Fruit fly (Drosophila melanogaster): ENCODE results near the gene futsch.

Gene futsch

dm6 chrX:1398455-1399055 is 10.3 kb upstream of the futsch start (continued):
- peak; percentile 58 for TF ChIP-seq Rx (GFP tag; IDR thresholded peaks at IDR 0.05)
- 0 out of 3 replicates have a peak, but pooled peaks have one; percentile 36 for TF ChIP-seq so (GFP tag; IDR thresholded peaks at IDR 0.05)
- no peak for TF ChIP-seq Mad (GFP tag; optimal IDR thresholded peaks at IDR 0.05)
- TF ChIP-seq CG2202 (tag; optimal IDR thresholded peaks at IDR 0.05) = no peak
- TF ChIP-seq amos (GFP tag; IDR thresholded peaks at IDR 0.05; ENCODE audit: partially characterized antibody) = no peak
- 0 out of 2 replicates have a peak, but pooled peaks have one; percentile 44 for TF ChIP-seq CG11085 (GFP tag; IDR thresholded peaks at IDR 0.05)
- TF ChIP-seq CG9797 (GFP tag; optimal IDR thresholded peaks at IDR 0.05) = no peak
- no peak for TF ChIP-seq HLHmδ (GFP tag; optimal IDR thresholded peaks at IDR 0.05)
- no peak for TF ChIP-seq bigmax (GFP tag; optimal IDR thresholded peaks at IDR 0.05)
- peak; percentile 26; the same call in 1 of the 2 replicates for TF ChIP-seq ham (GFP tag; IDR thresholded peaks at IDR 0.05)
- TF ChIP-seq sens (GFP tag) = peak; percentile 85
- no peak for TF ChIP-seq hth (optimal IDR thresholded peaks at IDR 0.05)
- TF ChIP-seq Elba2 (GFP tag; optimal IDR thresholded peaks at IDR 0.05) = no peak
- TF ChIP-seq Poxn (GFP tag; IDR thresholded peaks at IDR 0.05) = 0 out of 2 replicates have a peak, but pooled peaks have one; percentile 29
- no peak for TF ChIP-seq CG17186 (GFP tag; optimal IDR thresholded peaks at IDR 0.05)
- no peak for TF ChIP-seq CG3995 (GFP tag; optimal IDR thresholded peaks at IDR 0.05)

DNA sequence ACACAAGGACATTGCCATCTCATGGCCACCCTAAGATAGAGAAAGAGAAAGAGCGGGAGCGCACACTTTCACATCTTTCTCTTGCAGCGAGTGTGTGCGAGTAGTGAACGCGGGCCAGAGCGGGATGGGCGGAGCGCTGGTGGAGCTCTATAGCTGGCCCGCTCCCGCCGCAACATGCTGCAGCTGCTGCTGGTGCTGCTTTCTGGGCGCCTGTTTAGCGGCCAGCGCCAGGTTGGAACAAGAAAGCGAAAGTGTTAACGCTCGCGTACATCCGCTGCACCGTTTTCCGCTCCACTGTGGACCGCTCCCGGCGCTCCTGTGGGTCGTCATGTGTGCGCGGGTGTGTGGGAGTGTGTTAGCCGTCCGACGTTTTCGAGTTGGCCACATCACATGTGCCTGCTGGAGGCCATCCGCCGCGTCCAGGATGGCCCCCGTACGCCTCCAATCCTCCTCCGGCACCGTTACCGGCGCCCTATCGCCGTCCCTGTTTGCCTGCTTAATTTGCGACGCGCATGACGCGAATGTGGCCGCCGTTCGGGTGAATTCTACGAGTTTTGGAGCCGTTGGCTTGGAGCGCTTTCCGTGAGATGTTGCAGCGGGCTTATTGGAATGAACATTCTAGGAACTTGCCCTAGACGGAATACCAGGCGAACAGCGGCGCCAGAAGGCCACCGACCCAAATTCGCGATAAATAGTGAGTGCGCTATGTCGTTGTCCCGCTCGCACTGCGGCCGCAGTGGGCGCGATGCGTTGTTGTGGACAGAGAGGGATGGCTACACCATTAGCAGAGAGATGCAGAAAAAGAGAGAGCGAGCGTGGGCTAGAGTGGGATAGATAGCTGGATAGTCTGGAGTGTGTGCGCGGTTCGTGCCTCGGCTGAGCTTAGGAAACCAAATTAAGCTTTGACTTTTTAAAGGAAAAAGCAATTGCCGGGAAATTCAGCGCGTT is 9.5 kb upstream of the futsch start:
- TF ChIP-seq CG13624 (GFP tag; optimal IDR thresholded peaks at IDR 0.05) (peak; percentile 7), eyg (GFP tag; optimal IDR thresholded peaks at IDR 0.05) (no peak), knrl (GFP tag; IDR thresholded peaks at IDR 0.05; ENCODE audit: partially characterized antibody) (peak; percentile 50; the same call in 1 of the 3 replicates), CG31441 (GFP tag; IDR thresholded peaks at IDR 0.05) (no peak), YL-1 (GFP tag; optimal IDR thresholded peaks at IDR 0.05) (peak; percentile 45), CG15514 (GFP tag; optimal IDR thresholded peaks at IDR 0.05) (peak; percentile 69), p53 (GFP tag; optimal IDR thresholded peaks at IDR 0.05) (no peak), CG13287 (GFP tag; IDR thresholded peaks at IDR 0.05; ENCODE audit: partially characterized antibody) (peak; percentile 38; the same call in 1 of the 2 replicates), pb (GFP tag; optimal IDR thresholded peaks at IDR 0.05) (no peak), CG43689 (GFP tag; IDR thresholded peaks at IDR 0.05) (no peak), disco-r (GFP tag; optimal IDR thresholded peaks at IDR 0.05) (no peak), btn (GFP tag; optimal IDR thresholded peaks at IDR 0.05) (no peak), nmo (GFP tag; optimal IDR thresholded peaks at IDR 0.05) (peak; percentile 33), zen (tag; optimal IDR thresholded peaks at IDR 0.05) (peak; percentile 38), CG9437 (GFP tag; optimal IDR thresholded peaks at IDR 0.05) (no peak), Bteb2 (GFP tag; optimal IDR thresholded peaks at IDR 0.05) (no peak), CG5180 (GFP tag; optimal IDR thresholded peaks at IDR 0.05) (peak; percentile 91), Atf6 (GFP tag; IDR thresholded peaks at IDR 0.05) (no peak), Doc3 (GFP tag; IDR thresholded peaks at IDR 0.05; ENCODE audit: partially characterized antibody) (no peak), CG18599 (GFP tag; optimal IDR thresholded peaks at IDR 0.05) (peak; percentile 58), CG4328 (GFP tag; optimal IDR thresholded peaks at IDR 0.05) (peak; percentile 45), CG2889 (GFP tag; IDR thresholded peaks at IDR 0.05) (no peak), CoRest (tag; optimal IDR thresholded peaks at IDR 0.05) (peak; percentile 29), inv (GFP tag; IDR thresholded peaks at IDR 0.05; ENCODE audit: partially characterized antibody) (no peak), gem (tag; optimal IDR thresholded peaks at IDR 0.05) (no peak), CG15073 (GFP tag; optimal IDR thresholded peaks at IDR 0.05) (no peak), bowl (GFP tag; IDR thresholded peaks at IDR 0.05) (no peak), CG14014 (GFP tag; IDR thresholded peaks at IDR 0.05) (peak; percentile 17; the same call in 1 of the 2 replicates), Hsf (GFP tag; optimal IDR thresholded peaks at IDR 0.05) (peak; percentile 14), fd96Cb (tag; optimal IDR thresholded peaks at IDR 0.05) (no peak), ewg (GFP tag; optimal IDR thresholded peaks at IDR 0.05) (peak; percentile 45)

Measured in whole organism, embryonic.